Fruit fly (Drosophila melanogaster) whole organism, prepupa: Measurements from ENCODE around the gene CG42588.

ENCODE experiments used
- Blimp-1 ChIP-seq: fragments of 200-800 bp; sonication (Bioruptor generic); optimal IDR thresholded peaks from 3 replicates; lab custom pipeline; 2017; ENCODE audit warnings: missing biosample characterization, missing genetic modification characterization, mild to moderate bottlenecking, moderate library complexity, missing genetic modification reagents
- CG10631 ChIP-seq: fragments of 200-800 bp; sonication (Bioruptor generic); optimal IDR thresholded peaks from 2 replicates; lab custom pipeline; 2016; ENCODE audit warnings: missing biosample characterization, missing genetic modification characterization
- CG10669 ChIP-seq: fragments of 200-800 bp; sonication (Bioruptor generic); optimal IDR thresholded peaks from 3 replicates; lab custom pipeline; 2018; ENCODE audit warnings: missing biosample characterization, mild to moderate bottlenecking, missing genetic modification characterization, moderate library complexity
- CG11294 ChIP-seq: fragments of 200-800 bp; sonication (Bioruptor generic); IDR thresholded peaks from 2 replicates; pipeline ENCODE4 v1.3.6; 2022; ENCODE audit warnings: missing biosample characterization, missing genetic modification characterization
- CG11762 ChIP-seq: fragments of 200-800 bp; sonication (Bioruptor generic); optimal IDR thresholded peaks from 3 replicates; lab custom pipeline; 2016; ENCODE audit warnings: missing biosample characterization, missing genetic modification characterization; ENCODE audit not compliant: insufficient read depth
- CG11902 ChIP-seq: fragments of 200-800 bp; sonication (Bioruptor generic); optimal IDR thresholded peaks from 3 replicates; lab custom pipeline; 2016; ENCODE audit warnings: missing biosample characterization, missing genetic modification characterization
- CG1621 ChIP-seq: fragments of 200-800 bp; sonication (Bioruptor generic); optimal IDR thresholded peaks from 3 replicates; lab custom pipeline; 2018; ENCODE audit warnings: missing biosample characterization, mild to moderate bottlenecking, missing genetic modification characterization
- CG16779 ChIP-seq: fragments of 200-800 bp; sonication (Bioruptor generic); optimal IDR thresholded peaks from 3 replicates; lab custom pipeline; 2017; ENCODE audit warnings: missing biosample characterization, mild to moderate bottlenecking, missing genetic modification characterization
- CG3032 ChIP-seq: fragments of 200-800 bp; optimal IDR thresholded peaks from 2 replicates; lab custom pipeline; 2019; ENCODE audit warnings: missing biosample characterization, mild to moderate bottlenecking, missing genetic modification characterization, moderate library complexity
- CG31627 ChIP-seq: fragments of 200-800 bp; sonication (Bioruptor generic); optimal IDR thresholded peaks from 3 replicates; lab custom pipeline; 2016; ENCODE audit warnings: missing biosample characterization, missing genetic modification characterization
- CG32006 ChIP-seq: fragments of 200-800 bp; sonication (Bioruptor generic); optimal IDR thresholded peaks from 3 replicates; lab custom pipeline; 2017; ENCODE audit warnings: missing biosample characterization, mild to moderate bottlenecking, missing genetic modification characterization
- CG34406 ChIP-seq: fragments of 200-800 bp; sonication (Bioruptor generic); optimal IDR thresholded peaks from 3 replicates; lab custom pipeline; 2016; ENCODE audit warnings: missing biosample characterization, missing genetic modification characterization
- CG4318 ChIP-seq: fragments of 200-800 bp; sonication (Bioruptor generic); optimal IDR thresholded peaks from 3 replicates; lab custom pipeline; 2017; ENCODE audit warnings: missing biosample characterization, mild to moderate bottlenecking, missing genetic modification characterization
- CG6163 ChIP-seq: fragments of 200-800 bp; sonication (Bioruptor generic); IDR thresholded peaks from 3 replicates; pipeline ENCODE4 v1.3.6; 2022; ENCODE audit warnings: missing biosample characterization, missing genetic modification characterization
- CG6276 ChIP-seq: fragments of 200-800 bp; sonication (Bioruptor generic); optimal IDR thresholded peaks from 2 replicates; lab custom pipeline; 2017; ENCODE audit warnings: missing biosample characterization, mild to moderate bottlenecking, missing genetic modification characterization
- CG6792 ChIP-seq: fragments of 200-800 bp; sonication (Bioruptor generic); optimal IDR thresholded peaks from 3 replicates; lab custom pipeline; 2016; ENCODE audit warnings: missing biosample characterization, missing genetic modification characterization
- CG6808 ChIP-seq: fragments of 200-800 bp; sonication (Bioruptor generic); optimal IDR thresholded peaks from 3 replicates; lab custom pipeline; 2017; ENCODE audit warnings: missing biosample characterization, missing genetic modification characterization, mild to moderate bottlenecking, moderate library complexity, missing genetic modification reagents
- CG6854 ChIP-seq: fragments of 200-800 bp; sonication (Bioruptor generic); optimal IDR thresholded peaks from 2 replicates; lab custom pipeline; 2017; ENCODE audit warnings: missing biosample characterization, mild to moderate bottlenecking, missing genetic modification characterization
- CG7368 ChIP-seq: fragments of 200-800 bp; sonication (Bioruptor generic); optimal IDR thresholded peaks from 3 replicates; lab custom pipeline; 2016; ENCODE audit warnings: missing biosample characterization, missing genetic modification characterization
- CG8119 ChIP-seq: fragments of 200-800 bp; sonication (Bioruptor generic); IDR thresholded peaks from 3 replicates; pipeline ENCODE4 v1.3.6; 2022; ENCODE audit warnings: missing biosample characterization, missing genetic modification characterization
- CG8319 ChIP-seq: fragments of 200-800 bp; sonication (Bioruptor generic); optimal IDR thresholded peaks from 3 replicates; lab custom pipeline; 2016; ENCODE audit warnings: missing biosample characterization, missing genetic modification characterization
- CG8632 ChIP-seq: fragments of 200-800 bp; sonication (Bioruptor generic); optimal IDR thresholded peaks from 3 replicates; lab custom pipeline; 2016; ENCODE audit warnings: missing biosample characterization, missing genetic modification characterization
- Eip78C ChIP-seq: fragments of 200-800 bp; sonication (Bioruptor generic); peaks from one replicate; lab custom pipeline; 2016; ENCODE audit warnings: missing biosample characterization, missing genetic modification characterization
- Ets96B ChIP-seq: fragments of 200-800 bp; optimal IDR thresholded peaks from 2 replicates; lab custom pipeline; 2019; ENCODE audit warnings: missing biosample characterization, mild to moderate bottlenecking, missing genetic modification characterization, moderate library complexity
- Gug ChIP-seq: fragments of 200-800 bp; sonication (Bioruptor generic); IDR thresholded peaks from 2 replicates; pipeline ENCODE4 v1.3.6; 2022; ENCODE audit warnings: missing biosample characterization, missing genetic modification characterization
- Hr38 ChIP-seq: sonication (Bioruptor generic); optimal IDR thresholded peaks from 2 replicates; lab custom pipeline; 2016; ENCODE audit warnings: missing biosample characterization, missing genetic modification characterization
- Hr4 ChIP-seq: fragments of 200-800 bp; sonication (Bioruptor generic); optimal IDR thresholded peaks from 3 replicates; lab custom pipeline; 2016; ENCODE audit warnings: missing biosample characterization, missing genetic modification characterization
- Met ChIP-seq: fragments of 200-800 bp; sonication (Bioruptor generic); optimal IDR thresholded peaks from 3 replicates; lab custom pipeline; 2016; ENCODE audit warnings: missing biosample characterization, missing genetic modification characterization
- OdsH ChIP-seq: fragments of 200-800 bp; sonication (Bioruptor generic); optimal IDR thresholded peaks from 3 replicates; lab custom pipeline; 2016; ENCODE audit warnings: missing biosample characterization, missing genetic modification characterization
- Smox ChIP-seq: fragments of 200-800 bp; sonication (Bioruptor generic); optimal IDR thresholded peaks from 3 replicates; lab custom pipeline; 2016; ENCODE audit warnings: missing biosample characterization, missing genetic modification characterization
- Sox102F ChIP-seq: fragments of 200-800 bp; sonication (Bioruptor generic); optimal IDR thresholded peaks from 2 replicates; lab custom pipeline; 2016; ENCODE audit warnings: missing biosample characterization, mild to moderate bottlenecking, missing genetic modification characterization
- Sox14 ChIP-seq: fragments of 200-800 bp; sonication (Bioruptor generic); optimal IDR thresholded peaks from 3 replicates; lab custom pipeline; 2016; ENCODE audit warnings: missing biosample characterization, missing genetic modification characterization
- Sox15 ChIP-seq: fragments of 200-800 bp; sonication (Bioruptor generic); optimal IDR thresholded peaks from 3 replicates; lab custom pipeline; 2016; ENCODE audit warnings: missing biosample characterization, missing genetic modification characterization
- achi ChIP-seq: fragments of 200-800 bp; sonication (Bioruptor generic); optimal IDR thresholded peaks from 3 replicates; lab custom pipeline; 2016; ENCODE audit warnings: missing biosample characterization, missing genetic modification characterization
- acj6 ChIP-seq: fragments of 200-800 bp; sonication (Bioruptor generic); optimal IDR thresholded peaks from 3 replicates; lab custom pipeline; 2016; ENCODE audit warnings: missing biosample characterization, missing genetic modification characterization
- dsx ChIP-seq: fragments of 200-800 bp; optimal IDR thresholded peaks from 3 replicates; lab custom pipeline; 2019; ENCODE audit warnings: missing biosample characterization, mild to moderate bottlenecking, missing genetic modification characterization, moderate library complexity; ENCODE audit not compliant: poor library complexity, severe bottlenecking
- eg ChIP-seq: fragments of 200-800 bp; sonication (Bioruptor generic); IDR thresholded peaks from 3 replicates; pipeline ENCODE4 v1.3.6; 2022; ENCODE audit warnings: missing biosample characterization, missing genetic modification characterization
- esn ChIP-seq: fragments of 200-800 bp; sonication (Bioruptor generic); optimal IDR thresholded peaks from 2 replicates; lab custom pipeline; 2016; ENCODE audit warnings: missing biosample characterization, mild to moderate bottlenecking, missing genetic modification characterization, moderate library complexity
- fd59A ChIP-seq: fragments of 200-800 bp; sonication (Bioruptor generic); optimal IDR thresholded peaks from 2 replicates; lab custom pipeline; 2017; ENCODE audit warnings: missing biosample characterization, mild to moderate bottlenecking, missing genetic modification characterization, missing genetic modification reagents
- fkh ChIP-seq: fragments of 200-800 bp; sonication (Bioruptor generic); optimal IDR thresholded peaks from 3 replicates; lab custom pipeline; 2017; ENCODE audit warnings: missing biosample characterization, mild to moderate bottlenecking, missing genetic modification characterization, moderate library complexity
- lz ChIP-seq: fragments of 200-800 bp; sonication (Bioruptor generic); optimal IDR thresholded peaks from 3 replicates; lab custom pipeline; 2016; ENCODE audit warnings: missing biosample characterization, missing genetic modification characterization
- net ChIP-seq: fragments of 200-800 bp; sonication (Bioruptor generic); optimal IDR thresholded peaks from 3 replicates; lab custom pipeline; 2016; ENCODE audit warnings: missing biosample characterization, missing genetic modification characterization
- pdm3 ChIP-seq: fragments of 200-800 bp; sonication (Bioruptor generic); optimal IDR thresholded peaks from 3 replicates; lab custom pipeline; 2016; ENCODE audit warnings: missing biosample characterization, missing genetic modification characterization
- salr ChIP-seq, 2 experiments: fragments of 200-800 bp; sonication (Bioruptor generic); optimal IDR thresholded peaks; 3 replicates each; lab custom pipeline; 2016 to 2018; ENCODE audit warnings: missing biosample characterization in 2 of 2, missing genetic modification characterization in 2 of 2, mild to moderate bottlenecking in 1 of 2
- topi ChIP-seq: fragments of 200-800 bp; sonication (Bioruptor generic); optimal IDR thresholded peaks from 3 replicates; lab custom pipeline; 2016; ENCODE audit warnings: missing biosample characterization, missing genetic modification characterization
- vri ChIP-seq: fragments of 200-800 bp; sonication (Bioruptor generic); optimal IDR thresholded peaks from 3 replicates; lab custom pipeline; 2016; ENCODE audit warnings: missing biosample characterization, mild to moderate bottlenecking, missing genetic modification characterization

Gene CG42588

DNA sequence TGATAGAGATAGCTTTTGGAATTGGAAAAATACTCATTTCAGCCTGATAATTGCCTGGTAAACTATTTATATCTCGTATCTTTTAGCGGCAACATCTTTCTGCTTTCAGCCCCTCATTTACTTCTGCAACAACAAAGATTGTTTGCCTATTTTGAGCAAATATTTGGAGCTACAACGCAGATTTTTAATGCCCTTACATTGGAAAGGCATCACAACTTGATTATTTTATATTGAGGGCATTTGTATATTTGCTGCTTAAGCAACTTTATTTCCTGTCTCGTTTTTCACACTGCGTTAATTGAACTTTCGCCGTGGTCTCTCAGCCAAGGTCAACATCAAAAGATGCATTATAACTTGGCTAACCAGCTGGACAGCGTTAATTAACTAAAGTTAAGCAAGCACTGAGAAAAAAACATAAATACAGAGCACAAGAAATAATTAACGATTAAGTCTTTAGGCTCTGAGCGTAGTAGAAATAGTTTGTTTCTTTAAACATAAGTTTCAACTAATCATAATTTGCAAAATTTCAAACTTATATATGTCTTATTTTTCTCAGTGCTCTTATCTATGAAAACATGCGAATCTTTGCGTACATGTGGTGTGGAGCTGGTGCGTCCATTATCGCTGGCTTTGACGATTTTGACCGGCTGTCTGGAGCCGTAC lies 17.4 kb downstream of the CG42588 start (continued):
- TF ChIP-seq CG32006 (peak; percentile 80), CG6808 (GFP tag; lab: Kevin White, UChicago) (peak; percentile 67), CG6792 (GFP tag; lab: Kevin White, UChicago) (peak; percentile 74), CG6276 (GFP tag; lab: Kevin White, UChicago) (peak; percentile 50), achi (GFP tag; lab: Kevin White, UChicago) (peak; percentile 77), Sox14 (GFP tag; lab: Kevin White, UChicago) (peak; percentile 56), eg (no peak; the same call in 1 of the 3 replicates), dsx (GFP tag; lab: Kevin White, UChicago) (no peak), CG3032 (tag; lab: Kevin White, UChicago) (peak; percentile 70), CG31627 (peak; percentile 77), lz (GFP tag; lab: Kevin White, UChicago) (peak; percentile 64), Ets96B (tag; lab: Kevin White, UChicago) (peak; percentile 75), OdsH (GFP tag; lab: Kevin White, UChicago) (peak; percentile 83), CG8119 (peak; percentile 79; the same call in 2 of the 3 replicates), fd59A (peak; percentile 61), CG7368 (GFP tag; lab: Kevin White, UChicago) (peak; percentile 64), acj6 (GFP tag; lab: Kevin White, UChicago) (peak; percentile 74), net (GFP tag; lab: Kevin White, UChicago) (peak; percentile 72), CG11762 (GFP tag; lab: Kevin White, UChicago) (peak; percentile 65), CG8632 (GFP tag; lab: Kevin White, UChicago) (peak; percentile 73), CG34406 (GFP tag; lab: Kevin White, UChicago) (peak; percentile 72), CG6854 (no peak), Met (GFP tag; lab: Kevin White, UChicago) (peak; percentile 59), esn (GFP tag; lab: Kevin White, UChicago) (peak; percentile 79), pdm3 (GFP tag; lab: Kevin White, UChicago) (peak; percentile 81), Sox102F (GFP tag; lab: Kevin White, UChicago) (peak; percentile 62), Hr4 (GFP tag; lab: Kevin White, UChicago) (peak; percentile 79), vri (GFP tag; lab: Kevin White, UChicago) (peak; percentile 33), fkh (GFP tag; lab: Kevin White, UChicago) (peak; percentile 62), CG1621 (tag; lab: Kevin White, UChicago) (peak; percentile 66), Eip78C (GFP tag; lab: Kevin White, UChicago) (peak; percentile 95), CG16779 (no peak), CG10631 (GFP tag; lab: Kevin White, UChicago) (peak; percentile 71), salr (GFP tag; optimal IDR thresholded peaks at IDR 0.05; lab: Kevin White, UChicago) (peak; percentile 32 to 70), Blimp-1 (no peak), CG6163 (no peak)

DNA sequence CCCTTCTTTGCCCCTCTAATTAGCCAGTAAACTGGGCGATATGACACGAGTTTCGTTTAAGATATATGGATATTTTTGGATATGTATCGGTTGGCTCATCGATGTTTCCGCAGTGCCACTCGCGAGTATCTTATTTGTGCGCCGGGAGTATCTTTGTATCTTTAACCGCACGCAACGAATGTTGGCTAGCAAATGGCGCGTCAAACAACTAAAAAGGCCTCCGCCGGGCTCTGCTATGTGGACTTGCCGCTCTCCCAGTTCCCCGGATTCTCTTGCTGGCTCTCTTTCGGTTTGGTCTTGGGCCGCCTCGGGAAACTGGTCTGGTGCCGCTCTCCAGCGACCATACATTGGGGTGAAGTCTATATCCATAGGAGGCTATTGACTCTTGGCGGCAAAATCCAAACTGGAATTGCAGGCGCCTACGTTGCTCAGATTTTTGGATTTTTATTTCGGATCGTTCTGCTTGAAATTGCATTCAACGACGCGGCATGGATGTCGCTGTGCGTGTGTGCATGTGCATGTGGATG lies 18.4 kb downstream of the CG42588 start:
- TF ChIP-seq CG6854 (peak; percentile 58), CG16779 (peak; percentile 54), CG3032 (tag; lab: Kevin White, UChicago) (no peak), CG7368 (GFP tag; lab: Kevin White, UChicago) (no peak), Hr38 (GFP tag; lab: Kevin White, UChicago) (no peak), CG4318 (no peak), Smox (no peak), CG8319 (GFP tag; lab: Kevin White, UChicago) (no peak), acj6 (GFP tag; lab: Kevin White, UChicago) (no peak), CG10669 (GFP tag; lab: Kevin White, UChicago) (no peak), topi (GFP tag; lab: Kevin White, UChicago) (no peak), Sox15 (GFP tag; lab: Kevin White, UChicago) (no peak), Gug (GFP tag; lab: Robert Waterston, UW) (no peak), fd59A (no peak), CG6276 (GFP tag; lab: Kevin White, UChicago) (peak; percentile 56), CG8119 (peak; percentile 62; the same call in 1 of the 3 replicates), CG11294 (GFP tag; lab: Robert Waterston, UW) (no peak), Sox14 (GFP tag; lab: Kevin White, UChicago) (no peak), fkh (GFP tag; lab: Kevin White, UChicago) (no peak), CG34406 (GFP tag; lab: Kevin White, UChicago) (no peak), net (GFP tag; lab: Kevin White, UChicago) (peak; percentile 35), Blimp-1 (no peak), OdsH (GFP tag; lab: Kevin White, UChicago) (no peak), Hr4 (GFP tag; lab: Kevin White, UChicago) (no peak), CG11902 (no peak), CG1621 (tag; lab: Kevin White, UChicago) (peak; percentile 87), esn (GFP tag; lab: Kevin White, UChicago) (no peak), CG6808 (GFP tag; lab: Kevin White, UChicago) (peak; percentile 57), dsx (GFP tag; lab: Kevin White, UChicago) (peak; percentile 40)
